Fruit fly (Drosophila melanogaster): ENCODE data around the gene CG31064.

- TF ChIP-seq CG4496 (GFP tag; IDR thresholded peaks at IDR 0.05) = no peak
- TF ChIP-seq Snoo (tag; optimal IDR thresholded peaks at IDR 0.05) = peak; percentile 31
- TF ChIP-seq EcR (GFP tag; optimal IDR thresholded peaks at IDR 0.05) = peak; percentile 28
- TF ChIP-seq Pif1B (GFP tag; optimal IDR thresholded peaks at IDR 0.05) = peak; percentile 10
- no peak for TF ChIP-seq CG8301 (tag; optimal IDR thresholded peaks at IDR 0.05)
- no peak for TF ChIP-seq CG15710 (tag; optimal IDR thresholded peaks at IDR 0.05)
- TF ChIP-seq gl (tag; optimal IDR thresholded peaks at IDR 0.05) = peak; percentile 14
- 0 out of 2 replicates have a peak, but pooled peaks have one; percentile 27 for TF ChIP-seq CG32121 (GFP tag; IDR thresholded peaks at IDR 0.05)
- peak; percentile 35 for TF ChIP-seq CG13204 (GFP tag; optimal IDR thresholded peaks at IDR 0.05)
- TF ChIP-seq CG17806 (tag; optimal IDR thresholded peaks at IDR 0.05) = no peak
- no peak for TF ChIP-seq CG10348 (GFP tag; IDR thresholded peaks at IDR 0.05)
These were observed 44.8 kb downstream of the CG31064 start, which contains the start of gene Ser for dm6 chr3R:27194106-27194505.

Data from whole organism, pupa.